Fruit fly (Drosophila melanogaster) whole organism, wandering third instar larva: Measurements from ENCODE around the gene CG7080.
A peak's percentile ranks its signal among the peaks of the same experiment; 100 is the strongest.

ENCODE experiments used
- GATAd ChIP-seq: sonication (Bioruptor generic); optimal IDR thresholded peaks from 2 replicates; lab custom pipeline; 2016; ENCODE audit warnings: missing biosample characterization, missing genetic modification characterization
- Myc ChIP-seq: fragments of >200 bp; optimal IDR thresholded peaks from 2 replicates; lab custom pipeline; 2017
- Vsx2 ChIP-seq: fragments of 200-300, 225-300 bp; sonication (Bioruptor generic); optimal IDR thresholded peaks from 2 replicates; lab custom pipeline; 2018; ENCODE audit warnings: missing biosample characterization, missing genetic modification characterization; ENCODE audit not compliant: partially characterized antibody
- dsf ChIP-seq: sonication (Bioruptor generic); optimal IDR thresholded peaks from 2 replicates; lab custom pipeline; 2016; ENCODE audit warnings: missing biosample characterization, missing genetic modification characterization, borderline replicate concordance
- lola ChIP-seq: fragments of >200 bp; optimal IDR thresholded peaks from 2 replicates; lab custom pipeline; 2017; ENCODE audit warnings: missing biosample characterization, missing genetic modification characterization
- sage ChIP-seq: fragments of 200-800 bp; sonication (Bioruptor generic); optimal IDR thresholded peaks from 2 replicates; lab custom pipeline; 2016; ENCODE audit warnings: missing biosample characterization, mild to moderate bottlenecking, missing genetic modification characterization
- sv ChIP-seq: fragments of 200-800 bp; sonication (Bioruptor generic); optimal IDR thresholded peaks from 3 replicates; lab custom pipeline; 2016; ENCODE audit warnings: missing biosample characterization, missing genetic modification characterization

The CG7080 gene

dm6 chr3R:22375674-22376073 lies 46.6 kb downstream of the CG7080 start, which contains the start of gene CG18596:
TSS of gene CG18596 (plus strand) at chr3R:22375923.
- no peak for TF ChIP-seq sage (GFP tag; lab: Kevin White, UChicago)
- TF ChIP-seq Myc (lab: Kevin White, UChicago), result peak; percentile 77
- no peak for TF ChIP-seq Vsx2 (GFP tag; lab: Kevin White, UChicago)
- TF ChIP-seq lola (GFP tag; lab: Kevin White, UChicago), result no peak
- TF ChIP-seq, all 38 proteins: peak for 1

dm6 chr3R:22379942-22380341 lies 50.8 kb downstream of the CG7080 start, which contains the start of gene CG34149:
TSS of gene CG34149 (plus strand) at chr3R:22380128.
- no peak for TF ChIP-seq GATAd (GFP tag; lab: Kevin White, UChicago)
- no peak for TF ChIP-seq sv (GFP tag; lab: Kevin White, UChicago)
- TF ChIP-seq sage (GFP tag; lab: Kevin White, UChicago), result no peak
- no peak for TF ChIP-seq dsf
- TF ChIP-seq, all 38 proteins: peak for 0
